Worm (Caenorhabditis elegans): ENCODE data around the gene sago-1.

- TF ChIP-seq nhr-77 (tag; optimal IDR thresholded peaks at IDR 0.05): no peak
- no peak for TF ChIP-seq nhr-237 (tag; optimal IDR thresholded peaks at IDR 0.05)
- TF ChIP-seq R02D3.7 (tag; optimal IDR thresholded peaks at IDR 0.05): no peak
- no peak for TF ChIP-seq ceh-82 (tag; optimal IDR thresholded peaks at IDR 0.05)
- TF ChIP-seq mdl-1 (tag; optimal IDR thresholded peaks at IDR 0.05): no peak
- TF ChIP-seq egl-27 (tag; optimal IDR thresholded peaks at IDR 0.05): no peak
- TF ChIP-seq ztf-11 (tag; optimal IDR thresholded peaks at IDR 0.05): no peak
- TF ChIP-seq nhr-11 (tag; optimal IDR thresholded peaks at IDR 0.05): no peak
- TF ChIP-seq lin-13 (GFP tag; optimal IDR thresholded peaks at IDR 0.05): no peak
- no peak for TF ChIP-seq ama-1 (optimal IDR thresholded peaks at IDR 0.05)
- TF ChIP-seq mbf-1 (tag; optimal IDR thresholded peaks at IDR 0.05): no peak
- TF ChIP-seq ztf-4 (tag; optimal IDR thresholded peaks at IDR 0.05): no peak
- no peak for TF ChIP-seq ZK546.5 (tag; optimal IDR thresholded peaks at IDR 0.05)
Observed at ce11 chrV:6346906-6347305, 43.3 kb downstream of the sago-1 start.

Measured in whole organism, L2 larva.